Worm (Caenorhabditis elegans) whole organism, L2 larva: Measurements from ENCODE around the gene fbxa-37.

Experiments used
- C34F6.9 ChIP-seq: fragments of 150-350 bp; optimal IDR thresholded peaks from 2 replicates; lab custom pipeline; 2014; ENCODE audit warnings: missing biosample characterization, missing genetic modification characterization
- F13H6.1 ChIP-seq: sonication (generic microtip); optimal IDR thresholded peaks from 2 replicates; lab custom pipeline; 2016; ENCODE audit warnings: missing genetic modification characterization, missing compliant biosample characterization
- alr-1 ChIP-seq: fragments of 150-350 bp; optimal IDR thresholded peaks from 2 replicates; lab custom pipeline; 2014; ENCODE audit warnings: missing biosample characterization, missing genetic modification characterization
- blmp-1 ChIP-seq: sonication (generic microtip); optimal IDR thresholded peaks from 2 replicates; lab custom pipeline; 2017; ENCODE audit warnings: missing genetic modification characterization, mild to moderate bottlenecking, missing compliant biosample characterization, antibody characterized with exemption, moderate library complexity; ENCODE audit not compliant: insufficient read depth
- dmd-4 ChIP-seq: sonication (generic microtip); optimal IDR thresholded peaks from 2 replicates; lab custom pipeline; 2017; ENCODE audit warnings: missing biosample characterization, missing genetic modification characterization
- egl-27 ChIP-seq: sonication (generic microtip); optimal IDR thresholded peaks from 3 replicates; lab custom pipeline; 2017; ENCODE audit warnings: missing biosample characterization, missing genetic modification reagents, missing genetic modification characterization
- elt-1 ChIP-seq: fragments of 150-350 bp; optimal IDR thresholded peaks from 2 replicates; lab custom pipeline; 2014; ENCODE audit warnings: missing biosample characterization, missing genetic modification characterization
- elt-3 ChIP-seq: sonication (generic microtip); optimal IDR thresholded peaks from 2 replicates; lab custom pipeline; 2017; ENCODE audit warnings: missing biosample characterization, missing genetic modification characterization
- fos-1 ChIP-seq: fragments of 150-350 bp; optimal IDR thresholded peaks from 2 replicates; lab custom pipeline; 2014; ENCODE audit warnings: missing biosample characterization, missing genetic modification characterization
- nhr-11 ChIP-seq: fragments of 150-350 bp; optimal IDR thresholded peaks from 2 replicates; lab custom pipeline; 2014; ENCODE audit warnings: missing biosample characterization, missing genetic modification characterization
- nhr-129 ChIP-seq: fragments of 150-350 bp; optimal IDR thresholded peaks from 2 replicates; lab custom pipeline; 2014; ENCODE audit warnings: missing biosample characterization, missing genetic modification characterization
- nhr-25 ChIP-seq: fragments of 150-350 bp; sonication (generic microtip); optimal IDR thresholded peaks from 3 replicates; lab custom pipeline; 2014; ENCODE audit warnings: missing biosample characterization, missing genetic modification characterization
- nhr-77 ChIP-seq: fragments of 150-350 bp; optimal IDR thresholded peaks from 2 replicates; lab custom pipeline; 2014; ENCODE audit warnings: missing biosample characterization, missing genetic modification characterization
- peb-1 ChIP-seq: fragments of 150-350 bp; optimal IDR thresholded peaks from 2 replicates; lab custom pipeline; 2014; ENCODE audit warnings: missing biosample characterization, missing genetic modification characterization
- unc-39 ChIP-seq: fragments of 150-350 bp; optimal IDR thresholded peaks from 2 replicates; lab custom pipeline; 2014; ENCODE audit warnings: missing biosample characterization, missing genetic modification characterization

The fbxa-37 gene

DNA sequence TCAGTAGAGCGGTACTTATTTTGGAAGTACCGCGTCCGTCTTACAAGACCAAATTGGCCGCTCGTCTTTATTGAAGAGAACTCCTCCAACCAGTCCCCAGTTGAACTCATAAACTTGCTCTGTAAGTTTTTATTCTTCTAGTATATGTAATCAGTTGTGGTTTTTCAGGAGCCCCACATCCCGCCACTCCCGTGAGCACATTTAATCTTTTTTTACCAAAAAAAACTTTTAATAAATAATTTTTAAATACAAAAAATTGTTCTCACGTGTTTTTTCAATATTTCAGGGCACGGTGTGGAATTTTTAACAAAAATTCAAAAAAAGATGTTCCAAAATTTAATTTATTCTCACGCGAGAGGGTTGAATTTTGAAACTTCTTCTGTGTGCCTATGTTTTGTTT lies 39.7 kb downstream of the fbxa-37 start, which contains the start of gene fbxa-14:
fbxa-14 (minus strand) TSS at position 101 of the 400 bp plus-strand sequence.
- TF ChIP-seq elt-3 (tag; lab: Kevin White, UChicago): no peak
- no peak for TF ChIP-seq nhr-25 (tag; lab: Kevin White, UChicago)
- TF ChIP-seq elt-1 (tag; lab: Kevin White, UChicago): no peak
- no peak for TF ChIP-seq C34F6.9 (tag; lab: Kevin White, UChicago)

- TF ChIP-seq unc-39 (tag; lab: Kevin White, UChicago): no peak
- no peak for TF ChIP-seq alr-1 (tag; lab: Kevin White, UChicago)
- no peak for TF ChIP-seq egl-27
- TF ChIP-seq nhr-11 (tag; lab: Kevin White, UChicago): no peak
- no peak for TF ChIP-seq nhr-129 (tag; lab: Kevin White, UChicago)
- no peak for TF ChIP-seq blmp-1
- TF ChIP-seq F13H6.1 (tag; lab: Kevin White, UChicago): no peak
- TF ChIP-seq dmd-4: no peak
- no peak for TF ChIP-seq nhr-77 (tag; lab: Kevin White, UChicago)
Observed at ce11 chrIII:1326490-1326889, 41.7 kb downstream of the fbxa-37 start, which contains the start of gene Y82E9BL.18. Y82E9BL.18 (plus strand) TSS chrIII:1326790.

- TF ChIP-seq fos-1 (tag; lab: Kevin White, UChicago) (peak; percentile 60), nhr-77 (tag; lab: Kevin White, UChicago) (no peak), peb-1 (tag; lab: Kevin White, UChicago) (no peak), C34F6.9 (tag; lab: Kevin White, UChicago) (no peak)
Observed at ce11 chrIII:1331894-1332293, 47.1 kb downstream of the fbxa-37 start, which contains the start of gene Y82E9BL.19. Y82E9BL.19 (plus strand) TSS chrIII:1332016.
